Worm (Caenorhabditis elegans) whole organism, young adult: ENCODE results near the gene str-93.

Source experiments
- B0261.1 ChIP-seq: sonication (generic microtip); optimal IDR thresholded peaks from 2 replicates; lab custom pipeline; 2016; ENCODE audit warnings: mild to moderate bottlenecking, missing genetic modification characterization, moderate library complexity, missing compliant biosample characterization
- D2030.7 ChIP-seq: fragments of 200-800 bp; sonication (Bioruptor generic); IDR thresholded peaks from 2 replicates; pipeline ENCODE4 v1.3.6; 2022; ENCODE audit warnings: missing genetic modification reagents, missing genetic modification characterization, missing compliant biosample characterization
- F23B12.7 ChIP-seq: sonication (generic microtip); optimal IDR thresholded peaks from 2 replicates; lab custom pipeline; 2017; ENCODE audit warnings: missing genetic modification characterization, mild to moderate bottlenecking, missing compliant biosample characterization, antibody characterized with exemption, moderate library complexity; ENCODE audit not compliant: insufficient read depth
- T07F8.4 ChIP-seq: sonication (generic microtip); optimal IDR thresholded peaks from 2 replicates; lab custom pipeline; 2016; ENCODE audit warnings: mild to moderate bottlenecking, missing genetic modification characterization, moderate library complexity, missing compliant biosample characterization
- Y79H2A.3 ChIP-seq: fragments of 200-800 bp; sonication (Bioruptor generic); conservative IDR thresholded peaks from 2 replicates; pipeline ENCODE4 v1.3.6; 2022; ENCODE audit warnings: missing genetic modification reagents, missing genetic modification characterization, missing compliant biosample characterization
- ama-1 ChIP-seq, 3 experiments: fragments of 150-350 bp in 1 of 3; sonication (generic microtip) in 2 of 3; optimal IDR thresholded peaks; 2 replicates each; lab custom pipeline; 2014 to 2018; ENCODE audit warnings: missing biosample characterization in 2 of 3, missing genetic modification characterization in 2 of 3, missing genetic modification reagents in 2 of 3
- atf-7 ChIP-seq: sonication (generic microtip); optimal IDR thresholded peaks from 2 replicates; lab custom pipeline; 2017; ENCODE audit warnings: mild to moderate bottlenecking, missing genetic modification characterization, missing compliant biosample characterization
- cebp-1 ChIP-seq, 2 experiments: fragments of 200-800 bp in 1 of 2; sonication (Bioruptor generic) in 1 of 2; sonication (generic microtip) in 1 of 2; IDR thresholded peaks in 1 of 2; optimal IDR thresholded peaks in 1 of 2; 2 replicates each; pipeline versions ENCODE4 v1.3.6 to Lab custom; 2017 to 2022; ENCODE audit warnings: missing compliant biosample characterization in 2 of 2, missing genetic modification characterization in 2 of 2, mild to moderate bottlenecking in 1 of 2, missing genetic modification reagents in 1 of 2, moderate library complexity in 1 of 2
- ceh-100 ChIP-seq: fragments of 200-800 bp; sonication (Bioruptor generic); IDR thresholded peaks from 2 replicates; pipeline ENCODE4 v1.3.6; 2022; ENCODE audit warnings: missing genetic modification reagents, missing genetic modification characterization, missing compliant biosample characterization
- chd-7 ChIP-seq: sonication (generic microtip); optimal IDR thresholded peaks from 2 replicates; lab custom pipeline; 2016; ENCODE audit warnings: mild to moderate bottlenecking, missing genetic modification characterization, moderate library complexity, missing compliant biosample characterization
- mcd-1 ChIP-seq: fragments of 200-800 bp; sonication (Bioruptor generic); IDR thresholded peaks from 2 replicates; pipeline ENCODE4 v1.3.6; 2022; ENCODE audit warnings: missing genetic modification reagents, missing genetic modification characterization, missing compliant biosample characterization
- nhr-179 ChIP-seq: sonication (generic microtip); optimal IDR thresholded peaks from 2 replicates; lab custom pipeline; 2016; ENCODE audit warnings: mild to moderate bottlenecking, missing genetic modification characterization, missing compliant biosample characterization
- pha-4 ChIP-seq: fragments of 150-350 bp; sonication (generic microtip); optimal IDR thresholded peaks from 2 replicates; lab custom pipeline; 2014; ENCODE audit warnings: missing biosample characterization, missing genetic modification reagents, missing genetic modification characterization
- unc-130 ChIP-seq: sonication (generic microtip); optimal IDR thresholded peaks from 2 replicates; lab custom pipeline; 2016; ENCODE audit warnings: missing genetic modification reagents, missing genetic modification characterization, missing compliant biosample characterization

ce11 chrV:17707022-17707421 lies 33.8 kb upstream of the str-93 start, which contains the start of gene srh-31:
- TF ChIP-seq T07F8.4 (tag; lab: Kevin White, UChicago) = no peak
- no peak for TF ChIP-seq F23B12.7 (tag; lab: Kevin White, UChicago)
- TF ChIP-seq mcd-1 = no peak
- no peak for TF ChIP-seq cebp-1 (GFP tag; IDR thresholded peaks at IDR 0.05; lab: Robert Waterston, UW)
- no peak for TF ChIP-seq cebp-1 (tag; optimal IDR thresholded peaks at IDR 0.05; lab: Kevin White, UChicago)
- no peak for TF ChIP-seq ama-1 (optimal IDR thresholded peaks at IDR 0.05; lab: Kevin White, UChicago)
- no peak for TF ChIP-seq ama-1 (GFP tag; optimal IDR thresholded peaks at IDR 0.05; lab: Kevin White, UChicago)
- TF ChIP-seq atf-7 (tag; lab: Kevin White, UChicago) = no peak
- TF ChIP-seq nhr-179 (tag; lab: Kevin White, UChicago) = no peak
- no peak for TF ChIP-seq B0261.1 (tag; lab: Kevin White, UChicago)
- no peak for TF ChIP-seq pha-4 (tag; lab: Kevin White, UChicago)
- no peak for TF ChIP-seq D2030.7 (GFP tag; lab: Robert Waterston, UW)
- TF ChIP-seq Y79H2A.3 (GFP tag; lab: Robert Waterston, UW) = no peak
- no peak for TF ChIP-seq ceh-100
- TF ChIP-seq chd-7 = no peak
- TF ChIP-seq unc-130 (GFP tag; lab: Kevin White, UChicago) = no peak
